Worm (Caenorhabditis elegans): ENCODE data around the gene K09F5.6.
A peak's percentile ranks its signal among the peaks of the same experiment; 100 is the strongest.

K09F5.6 gene

DNA sequence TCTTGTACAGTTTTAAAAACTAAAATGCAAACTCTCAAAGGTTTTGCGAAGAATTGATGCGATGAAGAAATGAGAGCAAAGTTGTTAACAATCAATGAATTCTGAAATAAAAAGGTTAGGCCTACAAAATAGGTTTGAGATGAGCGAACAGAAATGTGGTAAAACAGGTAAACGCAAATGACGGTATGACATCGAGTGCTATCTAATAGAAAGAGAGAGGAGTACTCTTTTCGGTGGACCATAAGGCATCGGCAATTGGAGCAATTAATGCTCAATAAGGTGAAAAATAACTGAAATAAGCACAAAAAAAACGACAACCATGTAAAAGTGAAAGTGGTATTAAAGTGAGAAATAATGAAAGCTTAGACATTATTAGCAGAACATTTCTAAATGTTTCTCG lies 17.1 kb downstream of the K09F5.6 start, which contains the start of gene set-12:
Gene set-12, minus strand, starts transcription at position 101 of the 400 bp plus-strand sequence.
- TF ChIP-seq scrt-1 (GFP tag; IDR thresholded peaks at IDR 0.05) (no peak), ama-1 (optimal IDR thresholded peaks at IDR 0.05) (no peak), hmbx-1 (tag; optimal IDR thresholded peaks at IDR 0.05) (no peak), ets-7 (tag; optimal IDR thresholded peaks at IDR 0.05) (no peak), flt-1 (GFP tag; IDR thresholded peaks at IDR 0.05) (no peak), ceh-36 (tag; optimal IDR thresholded peaks at IDR 0.05) (no peak), tbx-37 (GFP tag; conservative IDR thresholded peaks at IDR 0.05) (no peak), tra-4 (tag; optimal IDR thresholded peaks at IDR 0.05) (no peak), aly-1 (tag; optimal IDR thresholded peaks at IDR 0.05) (no peak), hnd-1 (tag; optimal IDR thresholded peaks at IDR 0.05) (no peak), F13C5.2 (tag; optimal IDR thresholded peaks at IDR 0.05) (no peak), pes-1 (GFP tag; IDR thresholded peaks at IDR 0.05) (no peak), tbx-11 (GFP tag; IDR thresholded peaks at IDR 0.05) (no peak), ceh-13 (GFP tag; optimal IDR thresholded peaks at IDR 0.05) (no peak), B0310.2 (tag; optimal IDR thresholded peaks at IDR 0.05) (no peak)

- no peak for TF ChIP-seq hnd-1 (tag; optimal IDR thresholded peaks at IDR 0.05)
- TF ChIP-seq sea-1 (GFP tag; conservative IDR thresholded peaks at IDR 0.05): no peak
- TF ChIP-seq B0310.2 (tag; optimal IDR thresholded peaks at IDR 0.05): no peak
- no peak for TF ChIP-seq scrt-1 (GFP tag; IDR thresholded peaks at IDR 0.05)
- TF ChIP-seq ets-7 (tag; optimal IDR thresholded peaks at IDR 0.05): no peak
- no peak for TF ChIP-seq pes-1 (GFP tag; IDR thresholded peaks at IDR 0.05)
- no peak for TF ChIP-seq tbx-37 (GFP tag; conservative IDR thresholded peaks at IDR 0.05)
- TF ChIP-seq ama-1 (optimal IDR thresholded peaks at IDR 0.05): no peak
- no peak for TF ChIP-seq F13C5.2 (tag; optimal IDR thresholded peaks at IDR 0.05)
- TF ChIP-seq hmbx-1 (tag; optimal IDR thresholded peaks at IDR 0.05): no peak
- no peak for TF ChIP-seq tra-4 (tag; optimal IDR thresholded peaks at IDR 0.05)
- no peak for TF ChIP-seq ceh-13 (GFP tag; optimal IDR thresholded peaks at IDR 0.05)
- TF ChIP-seq hmg-4 (GFP tag; optimal IDR thresholded peaks at IDR 0.05): no peak
- TF ChIP-seq flt-1 (GFP tag; IDR thresholded peaks at IDR 0.05): no peak
Observed at ce11 chrX:7739353-7739752, 20.3 kb downstream of the K09F5.6 start, which contains the start of gene K09F5.1. TSS of gene K09F5.1 (plus strand) at chrX:7739653.

DNA sequence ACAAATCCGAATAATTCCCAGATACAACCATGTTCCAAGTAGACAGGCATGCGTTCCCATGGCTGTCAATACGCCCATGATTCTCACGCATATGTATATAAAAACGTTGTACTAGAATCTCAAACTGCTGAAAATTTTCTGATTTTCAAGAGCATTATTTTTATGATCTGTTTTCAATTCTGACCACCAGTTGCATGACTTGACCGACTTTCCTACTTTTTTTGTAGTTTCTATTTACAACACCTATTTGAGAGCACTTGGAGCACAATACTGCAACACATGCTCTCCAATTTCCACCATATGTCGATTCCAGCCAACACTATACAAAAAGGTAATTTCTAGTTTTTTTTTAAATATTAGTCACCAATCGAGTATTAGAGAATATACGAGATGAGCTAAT lies 24.9 kb downstream of the K09F5.6 start, which contains the start of gene ref-2:
Gene ref-2, plus strand, starts transcription at position 301 of the 400 bp plus-strand sequence.
- TF ChIP-seq hmbx-1 (tag; optimal IDR thresholded peaks at IDR 0.05): no peak
- no peak for TF ChIP-seq B0310.2 (tag; optimal IDR thresholded peaks at IDR 0.05)
- no peak for TF ChIP-seq sea-1 (GFP tag; conservative IDR thresholded peaks at IDR 0.05)
- no peak for TF ChIP-seq F13C5.2 (tag; optimal IDR thresholded peaks at IDR 0.05)
- TF ChIP-seq tbx-11 (GFP tag; IDR thresholded peaks at IDR 0.05): no peak
- TF ChIP-seq hnd-1 (tag; optimal IDR thresholded peaks at IDR 0.05): no peak
- no peak for TF ChIP-seq tbx-37 (GFP tag; conservative IDR thresholded peaks at IDR 0.05)

DNA sequence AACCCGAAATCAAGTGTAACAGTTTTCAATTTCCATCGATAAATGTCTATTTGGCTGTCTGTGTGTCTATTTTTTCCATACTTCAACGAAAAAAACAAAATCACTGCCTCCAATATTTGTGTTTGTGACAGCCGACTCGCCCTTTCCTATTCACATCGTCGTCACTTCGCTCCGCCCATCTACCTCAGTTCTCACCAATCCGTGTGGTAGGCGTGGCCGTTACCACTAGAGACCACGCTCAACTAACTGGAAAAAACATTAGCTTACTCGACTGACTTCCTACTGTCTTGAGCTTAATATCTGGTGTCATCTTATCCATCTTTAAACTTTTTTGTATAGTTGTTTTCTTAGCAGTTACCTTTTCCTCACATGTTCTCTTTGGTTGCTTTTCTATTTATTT lies 26.3 kb downstream of the K09F5.6 start:
- no peak for TF ChIP-seq tra-4 (tag; optimal IDR thresholded peaks at IDR 0.05)

- TF ChIP-seq pes-1 (GFP tag; IDR thresholded peaks at IDR 0.05) (no peak), F13C5.2 (tag; optimal IDR thresholded peaks at IDR 0.05) (no peak), ceh-36 (tag; optimal IDR thresholded peaks at IDR 0.05) (no peak), hmg-4 (GFP tag; optimal IDR thresholded peaks at IDR 0.05) (no peak), hmbx-1 (tag; optimal IDR thresholded peaks at IDR 0.05) (no peak), ceh-13 (GFP tag; optimal IDR thresholded peaks at IDR 0.05) (no peak), tra-4 (tag; optimal IDR thresholded peaks at IDR 0.05) (no peak), ets-7 (tag; optimal IDR thresholded peaks at IDR 0.05) (no peak), scrt-1 (GFP tag; IDR thresholded peaks at IDR 0.05) (no peak), tbx-37 (GFP tag; conservative IDR thresholded peaks at IDR 0.05) (no peak), tbx-11 (GFP tag; IDR thresholded peaks at IDR 0.05) (no peak), hnd-1 (tag; optimal IDR thresholded peaks at IDR 0.05) (no peak), aly-1 (tag; optimal IDR thresholded peaks at IDR 0.05) (no peak), sea-1 (GFP tag; conservative IDR thresholded peaks at IDR 0.05) (no peak)
Observed at ce11 chrX:7750084-7750483, 31.0 kb downstream of the K09F5.6 start.

- TF ChIP-seq tbx-37 (GFP tag; conservative IDR thresholded peaks at IDR 0.05): no peak
- TF ChIP-seq ceh-36 (tag; optimal IDR thresholded peaks at IDR 0.05): no peak
- no peak for TF ChIP-seq aly-1 (tag; optimal IDR thresholded peaks at IDR 0.05)
- no peak for TF ChIP-seq tra-4 (tag; optimal IDR thresholded peaks at IDR 0.05)
- TF ChIP-seq flt-1 (GFP tag; IDR thresholded peaks at IDR 0.05): no peak
- no peak for TF ChIP-seq hmg-4 (GFP tag; optimal IDR thresholded peaks at IDR 0.05)
Observed at ce11 chrX:7752770-7753169, 33.7 kb downstream of the K09F5.6 start, which contains the start of gene deg-1. TSS of gene deg-1 (plus strand) at chrX:7753070.

ce11 chrX:7773714-7774318 lies 54.7 kb downstream of the K09F5.6 start:
- TF ChIP-seq pes-1 (GFP tag; IDR thresholded peaks at IDR 0.05) (0 out of 2 replicates have a peak, but pooled peaks have one; percentile 41), flt-1 (GFP tag; IDR thresholded peaks at IDR 0.05) (no peak), hmg-4 (GFP tag; optimal IDR thresholded peaks at IDR 0.05) (no peak)
